Worm (Caenorhabditis elegans) whole organism, L4/young adult: ENCODE measurements around the gene twk-46.

ENCODE experiments used
- W03F9.2 ChIP-seq: fragments of 150-350 bp; optimal IDR thresholded peaks from 2 replicates; lab custom pipeline; 2014; ENCODE audit warnings: missing biosample characterization, missing genetic modification characterization
- dao-5 ChIP-seq: sonication (generic microtip); optimal IDR thresholded peaks from 2 replicates; lab custom pipeline; 2016; ENCODE audit warnings: missing genotype, missing genetic modification characterization, moderate library complexity, missing compliant biosample characterization
- him-1 ChIP-seq: sonication (generic microtip); optimal IDR thresholded peaks from 2 replicates; lab custom pipeline; 2016; ENCODE audit warnings: missing genotype, missing genetic modification reagents, missing genetic modification characterization, missing compliant biosample characterization

Gene twk-46

ce11 chrV:19049140-19050092 lies 10.6 kb upstream of the twk-46 start:
- TF ChIP-seq dao-5: no peak
- no peak for TF ChIP-seq W03F9.2 (tag; lab: Kevin White, UChicago)
- TF ChIP-seq him-1: no peak

ce11 chrV:19050438-19050837 lies 9.5 kb upstream of the twk-46 start, which contains the start of gene asp-1:
TSS of gene asp-1 (minus strand) at chrV:19050752.
- TF ChIP-seq W03F9.2 (tag; lab: Kevin White, UChicago) (no peak), him-1 (no peak), dao-5 (no peak)

DNA sequence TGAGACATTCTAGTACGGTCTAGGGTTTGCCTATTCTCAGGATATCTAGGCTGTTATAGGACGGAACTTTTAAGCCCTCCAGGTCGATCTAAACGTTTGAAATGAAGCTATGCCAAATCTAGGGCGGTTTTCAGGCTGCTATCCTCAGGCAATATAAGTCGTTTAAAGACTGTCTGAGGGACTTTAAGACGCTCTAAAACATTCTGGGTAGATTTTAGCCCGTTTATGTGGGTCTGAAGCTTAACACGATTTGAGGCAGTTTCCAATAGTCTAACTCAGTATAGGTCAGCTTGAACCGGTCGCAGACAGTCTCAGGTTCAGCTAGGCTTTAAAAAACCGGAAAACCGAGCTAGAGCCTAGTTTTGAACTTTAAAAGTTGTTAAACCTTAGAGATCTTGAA lies 9.1 kb upstream of the twk-46 start:
- no peak for TF ChIP-seq dao-5
- no peak for TF ChIP-seq him-1
- no peak for TF ChIP-seq W03F9.2 (tag; lab: Kevin White, UChicago)

DNA sequence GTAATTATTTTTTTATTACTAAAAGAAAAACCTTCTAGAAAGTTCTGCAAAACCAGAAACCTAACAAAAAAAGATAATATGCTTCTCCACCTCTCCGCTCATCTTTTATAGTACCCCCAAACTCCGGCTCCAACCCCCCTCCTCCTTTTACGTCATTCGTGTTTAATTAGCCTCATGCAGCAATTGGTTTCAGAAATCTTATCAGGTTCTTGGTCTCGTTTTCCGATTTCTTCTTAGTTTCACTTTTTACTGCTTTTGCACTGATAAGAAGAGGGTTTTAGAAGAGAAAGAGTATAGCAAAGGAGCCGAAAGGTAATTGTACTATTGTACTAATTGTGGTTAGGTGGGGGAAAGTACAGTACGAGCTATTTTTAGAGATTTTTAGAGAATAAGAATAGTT lies 8.5 kb upstream of the twk-46 start:
- no peak for TF ChIP-seq him-1
- no peak for TF ChIP-seq dao-5
- no peak for TF ChIP-seq W03F9.2 (tag; lab: Kevin White, UChicago)

DNA sequence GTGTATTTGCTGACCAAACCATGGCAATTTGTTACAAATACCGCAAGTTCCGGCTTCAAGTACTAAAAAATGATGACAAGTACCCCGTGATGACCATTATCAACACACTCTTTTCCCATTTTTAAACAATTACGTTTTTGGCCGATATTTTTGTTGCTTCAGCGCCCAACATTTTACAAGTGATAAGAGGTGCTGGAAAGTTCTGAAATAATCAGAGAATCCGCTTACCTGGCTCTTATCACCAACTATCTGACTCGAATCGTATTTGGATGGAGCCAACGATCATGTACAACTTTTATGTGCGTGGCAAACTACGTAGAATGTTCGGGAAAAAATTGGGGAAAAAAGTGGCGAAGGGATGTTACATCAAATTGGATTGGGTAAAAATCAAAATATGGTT lies 6.7 kb upstream of the twk-46 start:
- TF ChIP-seq W03F9.2 (tag; lab: Kevin White, UChicago) (no peak), him-1 (no peak), dao-5 (no peak)

DNA sequence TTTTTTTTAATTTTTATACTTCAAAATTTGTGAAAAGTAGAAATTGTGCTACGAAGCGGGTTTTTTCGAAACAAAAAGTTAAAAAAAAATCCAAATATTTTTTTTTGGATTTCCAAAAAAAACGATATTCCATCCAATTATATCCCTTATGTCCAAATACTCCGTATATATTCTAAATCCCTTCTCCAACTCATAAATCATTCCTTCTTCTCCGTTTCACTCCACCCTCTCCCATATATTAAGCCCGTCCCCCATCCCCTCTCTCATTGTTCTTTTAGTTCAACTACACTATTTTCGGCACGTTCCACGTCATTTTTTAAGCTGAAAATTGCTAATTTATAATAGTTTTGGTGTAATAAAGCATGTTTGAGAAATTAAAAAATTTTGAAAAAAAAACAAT lies 2.4 kb upstream of the twk-46 start:
- TF ChIP-seq dao-5: no peak
- no peak for TF ChIP-seq W03F9.2 (tag; lab: Kevin White, UChicago)
- TF ChIP-seq him-1: no peak

ce11 chrV:19058086-19058485 lies 1.9 kb upstream of the twk-46 start:
- TF ChIP-seq dao-5 (no peak), him-1 (no peak), W03F9.2 (tag; lab: Kevin White, UChicago) (no peak)

ce11 chrV:19063326-19063725 lies 3.4 kb downstream of the twk-46 start:
- TF ChIP-seq dao-5 (no peak), him-1 (no peak), W03F9.2 (tag; lab: Kevin White, UChicago) (no peak)

DNA sequence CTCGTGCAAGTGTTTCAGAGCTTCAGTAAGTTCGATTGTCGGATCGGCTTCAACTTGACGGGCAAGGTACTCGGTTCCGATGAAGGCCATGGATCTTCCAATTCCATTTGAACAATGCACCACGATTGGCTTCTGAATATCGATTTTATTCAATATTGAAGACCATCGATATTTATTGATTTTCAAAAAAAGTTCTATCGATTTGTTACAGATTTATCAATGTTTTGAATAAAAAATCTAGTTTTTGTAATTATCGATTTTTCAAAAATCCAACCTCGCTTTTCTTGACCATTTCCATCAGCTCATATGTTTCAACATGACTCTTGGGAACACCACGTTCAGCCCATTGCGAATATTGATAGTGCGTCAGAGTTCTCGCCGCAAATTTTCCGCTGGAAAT lies 8.9 kb downstream of the twk-46 start:
- no peak for TF ChIP-seq him-1
- TF ChIP-seq W03F9.2 (tag; lab: Kevin White, UChicago): no peak
- TF ChIP-seq dao-5: no peak

DNA sequence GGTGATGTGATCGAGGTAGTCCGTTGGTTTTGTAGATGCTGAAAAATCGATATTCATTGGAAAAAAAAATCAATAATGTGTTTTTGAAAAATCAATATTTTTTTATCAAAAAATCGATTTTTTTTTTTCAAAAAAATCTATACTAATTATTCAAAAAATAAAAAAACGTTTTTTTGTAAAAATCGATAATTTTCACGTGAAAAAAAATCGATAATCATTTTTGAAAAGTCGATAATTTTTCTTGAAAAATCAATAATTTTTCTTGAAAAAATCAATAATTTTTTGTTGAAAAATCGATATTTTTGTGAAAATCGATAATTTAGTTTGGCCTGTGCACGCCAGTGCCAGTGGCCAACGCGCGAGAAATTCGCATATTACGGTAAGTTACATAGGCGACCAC lies 13.2 kb downstream of the twk-46 start:
- TF ChIP-seq him-1: no peak
- TF ChIP-seq W03F9.2 (tag; lab: Kevin White, UChicago): no peak
- TF ChIP-seq dao-5: no peak

ce11 chrV:19076835-19077234 lies 16.9 kb downstream of the twk-46 start:
- no peak for TF ChIP-seq dao-5
- no peak for TF ChIP-seq W03F9.2 (tag; lab: Kevin White, UChicago)
- TF ChIP-seq him-1: no peak

DNA sequence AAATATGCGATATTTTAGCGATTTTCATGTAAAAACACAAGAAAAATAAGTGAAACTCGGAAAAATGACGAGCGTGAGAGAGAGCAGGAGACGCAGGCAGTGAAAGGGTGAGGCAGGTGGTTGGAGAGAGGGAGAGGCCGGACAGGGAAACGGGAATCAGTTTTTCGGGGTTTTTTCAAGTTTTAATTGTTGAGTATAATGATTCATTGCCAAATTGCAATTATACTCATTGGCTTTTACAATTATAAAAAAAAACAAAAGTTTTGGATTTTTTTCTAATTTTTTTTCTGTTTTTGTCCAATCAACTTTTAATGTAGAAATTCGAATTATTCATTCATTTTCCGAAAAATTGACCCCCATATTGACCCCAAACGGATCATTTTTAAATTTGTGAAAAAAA lies 22.6 kb downstream of the twk-46 start, which contains the start of gene nhr-95:
nhr-95 (minus strand) TSS at position 101 of the 400 bp plus-strand sequence.
- TF ChIP-seq him-1: no peak

DNA sequence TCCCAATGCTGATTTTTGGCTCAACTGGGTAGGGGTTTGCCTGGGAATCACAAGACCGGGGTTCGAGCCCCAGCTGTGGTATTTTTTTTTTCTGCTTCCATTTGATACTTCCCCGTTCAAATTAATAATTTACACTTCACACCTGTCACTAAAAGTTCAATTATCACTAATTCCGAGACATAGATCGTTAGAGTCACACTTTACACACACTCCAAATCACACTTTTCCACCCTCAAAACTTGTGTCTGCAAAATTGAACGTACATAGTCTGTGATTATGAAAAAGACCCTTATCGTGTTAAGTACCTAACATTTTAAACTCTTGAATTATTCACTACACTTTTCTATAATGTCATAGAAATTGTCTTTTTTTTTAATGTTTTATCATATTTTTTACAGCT lies 23.8 kb downstream of the twk-46 start:
- TF ChIP-seq dao-5: no peak
- TF ChIP-seq W03F9.2 (tag; lab: Kevin White, UChicago): no peak
- TF ChIP-seq him-1: no peak

DNA sequence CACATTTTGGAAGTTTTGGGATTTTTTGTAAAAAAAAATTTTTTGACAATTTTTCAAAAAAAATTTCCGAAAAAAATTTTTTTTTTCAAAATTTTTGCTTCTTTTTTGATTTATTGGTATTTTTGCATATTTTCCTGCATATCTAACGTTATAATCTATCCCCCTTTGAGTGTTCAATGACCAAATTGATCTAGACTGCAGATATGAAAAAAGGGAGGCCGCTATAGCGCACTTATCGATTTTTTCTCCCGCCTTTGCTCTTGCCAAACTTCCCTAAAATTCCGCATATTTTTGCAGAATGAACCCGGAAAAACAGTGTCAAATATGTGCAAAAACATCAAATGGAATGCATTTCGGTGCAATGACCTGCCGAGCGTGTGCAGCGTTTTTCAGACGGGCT lies 27.5 kb downstream of the twk-46 start, which contains the start of gene nhr-145:
nhr-145 (plus strand) TSS at position 298 of the 400 bp plus-strand sequence.
- TF ChIP-seq him-1 (no peak), W03F9.2 (tag; lab: Kevin White, UChicago) (no peak), dao-5 (no peak)

- TF ChIP-seq him-1: no peak
- TF ChIP-seq dao-5: no peak
- no peak for TF ChIP-seq W03F9.2 (tag; lab: Kevin White, UChicago)
Observed at ce11 chrV:19090885-19091284, 30.9 kb downstream of the twk-46 start.

ce11 chrV:19099504-19099903 lies 39.5 kb downstream of the twk-46 start:
- TF ChIP-seq him-1: no peak
- no peak for TF ChIP-seq W03F9.2 (tag; lab: Kevin White, UChicago)
- no peak for TF ChIP-seq dao-5
